Fruit fly (Drosophila melanogaster): ENCODE results near the gene CG10681.

Gene CG10681

DNA sequence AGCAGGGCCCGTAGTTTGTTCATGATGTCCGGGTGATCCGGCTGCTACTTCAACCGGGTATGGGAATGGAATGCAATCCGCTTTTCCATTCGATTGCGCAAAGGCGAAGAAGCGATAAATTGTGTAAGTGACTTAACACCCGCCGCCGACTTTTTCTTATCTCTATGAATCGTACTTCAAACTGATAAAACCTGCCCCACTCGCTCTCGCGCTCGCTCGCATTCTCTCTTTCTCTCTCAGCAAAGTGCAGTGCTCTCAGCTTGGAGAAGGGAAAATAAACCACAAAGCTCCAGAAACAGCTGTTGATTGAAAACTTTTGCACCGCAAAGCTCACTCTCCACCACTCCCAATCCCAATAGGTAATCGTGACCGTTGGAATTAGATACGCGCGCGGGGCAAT lies 11.4 kb upstream of the CG10681 start (continued):
- TF ChIP-seq CG32532 (GFP tag; IDR thresholded peaks at IDR 0.05) (no peak), Tbp (GFP tag; optimal IDR thresholded peaks at IDR 0.05) (no peak), D19B (GFP tag; optimal IDR thresholded peaks at IDR 0.05) (no peak), chinmo (GFP tag; IDR thresholded peaks at IDR 0.05; ENCODE audit: partially characterized antibody) (peak; percentile 79; the same call in 3 of the 4 replicates), kah (GFP tag; optimal IDR thresholded peaks at IDR 0.05) (no peak), CG8765 (GFP tag; IDR thresholded peaks at IDR 0.05) (no peak), Fer2 (tag; optimal IDR thresholded peaks at IDR 0.05) (no peak), Hr51 (GFP tag; optimal IDR thresholded peaks at IDR 0.05) (no peak), Blimp-1 (GFP tag; optimal IDR thresholded peaks at IDR 0.05) (no peak), pzg (GFP tag; optimal IDR thresholded peaks at IDR 0.05) (no peak), Camta (GFP tag; optimal IDR thresholded peaks at IDR 0.05) (no peak), CG2712 (tag; optimal IDR thresholded peaks at IDR 0.05) (no peak), Fer1 (GFP tag; optimal IDR thresholded peaks at IDR 0.05) (no peak), pnt (GFP tag; optimal IDR thresholded peaks at IDR 0.05) (no peak), CG10267 (tag; optimal IDR thresholded peaks at IDR 0.05) (no peak), CG13123 (GFP tag; optimal IDR thresholded peaks at IDR 0.05) (no peak), CG3847 (GFP tag; IDR thresholded peaks at IDR 0.05) (no peak), Elba2 (GFP tag; optimal IDR thresholded peaks at IDR 0.05) (no peak), dmrt11E (tag; optimal IDR thresholded peaks at IDR 0.05) (no peak)

DNA sequence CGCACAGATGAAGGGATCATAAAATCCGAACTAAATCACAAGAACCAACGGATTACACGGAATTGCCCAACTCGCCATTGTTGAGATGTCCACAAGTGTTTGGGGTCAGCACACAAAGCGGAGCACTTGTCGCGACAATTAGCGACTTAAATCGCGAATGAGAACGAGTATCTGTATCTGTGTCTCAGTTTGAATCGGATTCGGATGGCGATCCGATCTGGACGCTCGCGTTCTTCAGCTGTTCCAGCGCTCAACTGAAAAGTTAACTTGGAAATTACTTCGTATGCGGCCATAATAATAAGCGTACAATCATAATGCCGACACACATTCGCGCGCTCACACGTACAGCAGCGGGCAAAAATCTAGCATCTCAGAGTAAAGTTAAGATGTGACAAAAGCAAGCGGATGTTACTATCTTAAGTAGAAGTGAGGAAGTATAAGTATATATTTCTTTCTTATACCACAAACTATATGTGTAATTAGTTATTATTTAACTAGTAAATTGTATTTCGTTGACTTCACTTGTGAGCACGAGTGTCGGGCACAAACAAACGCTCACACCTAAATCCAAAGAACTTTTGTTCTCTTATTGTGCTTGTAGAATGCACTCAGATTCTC lies 10.8 kb upstream of the CG10681 start, which contains the start of gene CG10660:
Gene CG10660 (minus strand): TSS at position 259 of the 618 bp plus-strand sequence.
- peak; percentile 66 for TF ChIP-seq CG12104 (GFP tag; optimal IDR thresholded peaks at IDR 0.05)
- TF ChIP-seq C15 (GFP tag; IDR thresholded peaks at IDR 0.05), result no peak
- peak; percentile 65 for TF ChIP-seq Max (GFP tag; optimal IDR thresholded peaks at IDR 0.05)
- TF ChIP-seq nerfin-2 (GFP tag; IDR thresholded peaks at IDR 0.05; ENCODE audit: partially characterized antibody), result no peak
- peak; percentile 53 for TF ChIP-seq CG33213 (GFP tag; optimal IDR thresholded peaks at IDR 0.05)
- peak; percentile 41 for TF ChIP-seq CTCF (GFP tag; optimal IDR thresholded peaks at IDR 0.05)
- peak; percentile 91 for TF ChIP-seq CG8388 (GFP tag; optimal IDR thresholded peaks at IDR 0.05)
- TF ChIP-seq Ptx1 (GFP tag; IDR thresholded peaks at IDR 0.05), result peak; percentile 88
- peak; percentile 8 for TF ChIP-seq Sry-δ (GFP tag; optimal IDR thresholded peaks at IDR 0.05)
- TF ChIP-seq CG12219 (GFP tag; optimal IDR thresholded peaks at IDR 0.05), result peak; percentile 90
- TF ChIP-seq chinmo (GFP tag; IDR thresholded peaks at IDR 0.05; ENCODE audit: partially characterized antibody), result no peak
- TF ChIP-seq Sox102F (GFP tag; optimal IDR thresholded peaks at IDR 0.05), result peak; percentile 93
- peak; percentile 80 for TF ChIP-seq CG3281 (GFP tag; optimal IDR thresholded peaks at IDR 0.05)
- TF ChIP-seq Side (GFP tag; optimal IDR thresholded peaks at IDR 0.05), result peak; percentile 67
- peak; percentile 85 for TF ChIP-seq CG32767 (GFP tag; IDR thresholded peaks at IDR 0.05)
- TF ChIP-seq Sin3A (optimal IDR thresholded peaks at IDR 0.05), result no peak
- TF ChIP-seq Rfx (GFP tag; IDR thresholded peaks at IDR 0.05), result peak; percentile 86
- peak; percentile 81 for TF ChIP-seq CG14710 (tag; optimal IDR thresholded peaks at IDR 0.05)
- TF ChIP-seq TFAM (GFP tag; optimal IDR thresholded peaks at IDR 0.05), result no peak
- TF ChIP-seq CG5953 (GFP tag; IDR thresholded peaks at IDR 0.05), result peak; percentile 78
- TF ChIP-seq CG1233 (GFP tag; optimal IDR thresholded peaks at IDR 0.05), result peak; percentile 79
- TF ChIP-seq CG10654 (GFP tag; optimal IDR thresholded peaks at IDR 0.05), result peak; percentile 95
- TF ChIP-seq run (tag; optimal IDR thresholded peaks at IDR 0.05), result peak; percentile 89
- TF ChIP-seq cwo (GFP tag; optimal IDR thresholded peaks at IDR 0.05), result peak; percentile 75
- peak; percentile 74 for TF ChIP-seq Chrac-16 (GFP tag; optimal IDR thresholded peaks at IDR 0.05)
- TF ChIP-seq hkb (optimal IDR thresholded peaks at IDR 0.05), result no peak
- peak; percentile 95 for TF ChIP-seq hkb (GFP tag; IDR thresholded peaks at IDR 0.05)
- peak; percentile 45 for TF ChIP-seq pb (GFP tag; optimal IDR thresholded peaks at IDR 0.05)
- TF ChIP-seq CG6175 (GFP tag; IDR thresholded peaks at IDR 0.05), result 0 out of 3 replicates have a peak, but pooled peaks have one; percentile 14
- peak; percentile 40 for TF ChIP-seq CG7786 (GFP tag; optimal IDR thresholded peaks at IDR 0.05)
- TF ChIP-seq bbx (GFP tag; IDR thresholded peaks at IDR 0.05; ENCODE audit: partially characterized antibody), result no peak
- TF ChIP-seq unpg (GFP tag; optimal IDR thresholded peaks at IDR 0.05), result peak; percentile 94
- peak; percentile 40 for TF ChIP-seq CG1792 (GFP tag; optimal IDR thresholded peaks at IDR 0.05)
